Fruit fly (Drosophila melanogaster): ENCODE results near the gene Fer3HCH.

Gene Fer3HCH

DNA sequence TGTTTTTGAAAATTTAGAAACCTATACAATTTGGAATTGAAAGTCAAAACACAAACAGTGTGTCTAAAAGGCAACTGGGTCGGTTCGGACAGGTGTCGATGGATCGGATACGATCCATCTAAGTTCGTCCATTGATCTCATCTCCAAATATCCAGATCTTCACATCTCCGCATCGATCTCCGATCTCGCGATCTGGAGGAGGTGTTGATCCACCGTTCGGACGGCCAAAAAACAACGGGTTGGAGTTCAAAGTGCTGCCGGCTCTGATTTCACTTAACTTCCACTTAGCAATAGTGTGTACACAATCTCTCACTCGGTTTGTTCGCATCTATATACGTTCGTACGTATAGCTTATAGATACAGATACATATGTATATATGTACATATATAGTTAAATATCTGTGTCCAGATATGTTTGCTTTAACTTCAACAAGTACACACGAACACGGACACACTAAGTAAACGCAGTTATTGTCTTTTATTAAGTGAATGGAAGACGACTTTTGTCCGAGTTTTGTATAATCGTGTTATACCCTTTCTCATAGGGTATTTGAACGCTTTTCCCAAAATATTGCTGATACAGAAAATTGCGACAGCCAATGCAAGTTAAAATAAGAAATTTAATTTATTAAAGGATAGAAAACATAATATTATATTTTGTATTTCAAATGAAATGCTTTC is at the start of gene Fer3HCH:
Gene Fer3HCH (minus strand): TSS at position 51 of the 681 bp plus-strand sequence.
- TF ChIP-seq CG9948 (tag; optimal IDR thresholded peaks at IDR 0.05) = no peak
- TF ChIP-seq CG12605 (GFP tag; IDR thresholded peaks at IDR 0.05) = no peak
- peak; percentile 9 for TF ChIP-seq CG15710 (tag; optimal IDR thresholded peaks at IDR 0.05)
- TF ChIP-seq Ets98B (GFP tag; IDR thresholded peaks at IDR 0.05) = peak; percentile 8; the same call in 1 of the 2 replicates
- TF ChIP-seq CG4496 (GFP tag; IDR thresholded peaks at IDR 0.05) = no peak
- no peak for TF ChIP-seq CG10348 (GFP tag; IDR thresholded peaks at IDR 0.05)
- TF ChIP-seq Pif1B (GFP tag; optimal IDR thresholded peaks at IDR 0.05) = no peak
- peak; percentile 21 for TF ChIP-seq CG14655 (GFP tag; optimal IDR thresholded peaks at IDR 0.05)
- TF ChIP-seq CG8301 (tag; optimal IDR thresholded peaks at IDR 0.05) = no peak
- TF ChIP-seq CG13204 (GFP tag; optimal IDR thresholded peaks at IDR 0.05) = no peak
- TF ChIP-seq rn (GFP tag; IDR thresholded peaks at IDR 0.05) = no peak
- TF ChIP-seq D1 (tag; optimal IDR thresholded peaks at IDR 0.05) = no peak
- TF ChIP-seq CG32121 (GFP tag; IDR thresholded peaks at IDR 0.05) = no peak
- TF ChIP-seq Snoo (tag; optimal IDR thresholded peaks at IDR 0.05) = no peak
- TF ChIP-seq CG8159 (tag; optimal IDR thresholded peaks at IDR 0.05) = peak; percentile 26
- no peak for TF ChIP-seq EcR (GFP tag; optimal IDR thresholded peaks at IDR 0.05)
- TF ChIP-seq CG34367 (tag; optimal IDR thresholded peaks at IDR 0.05) = no peak
- no peak for TF ChIP-seq Pif1A (GFP tag; optimal IDR thresholded peaks at IDR 0.05)
- no peak for TF ChIP-seq CG17806 (tag; optimal IDR thresholded peaks at IDR 0.05)
- peak; percentile 39 for TF ChIP-seq gl (tag; optimal IDR thresholded peaks at IDR 0.05)
- TF ChIP-seq fd96Ca (GFP tag; IDR thresholded peaks at IDR 0.05) = no peak

DNA sequence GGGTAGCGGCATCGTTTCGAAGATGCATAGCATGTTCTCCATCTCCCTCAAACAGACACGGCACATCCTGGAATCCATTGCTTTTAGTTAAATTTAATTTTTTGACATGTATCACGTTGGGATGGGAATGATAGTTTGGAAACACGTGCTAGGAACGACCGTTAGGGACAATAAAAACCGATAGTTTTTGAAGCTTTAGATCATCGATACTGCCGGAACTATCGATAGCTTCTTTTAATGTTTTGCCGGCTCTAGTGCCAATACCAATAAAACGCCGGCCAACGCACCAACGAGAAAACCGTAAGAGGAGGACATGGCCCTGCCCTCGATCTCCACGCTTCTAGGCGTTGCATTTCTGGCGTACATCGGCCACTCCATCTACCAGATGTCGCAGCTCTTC is 46.8 kb upstream of the Fer3HCH start, which contains the start of the genes CG4318 and CG4332:
Gene CG4318 (minus strand): TSS at position 142 of the 400 bp plus-strand sequence.
Gene CG4332 (plus strand): TSS at position 256 of the 400 bp plus-strand sequence.
- peak; percentile 2 for TF ChIP-seq EcR (GFP tag; optimal IDR thresholded peaks at IDR 0.05)
- TF ChIP-seq CG13204 (GFP tag; optimal IDR thresholded peaks at IDR 0.05) = no peak

DNA sequence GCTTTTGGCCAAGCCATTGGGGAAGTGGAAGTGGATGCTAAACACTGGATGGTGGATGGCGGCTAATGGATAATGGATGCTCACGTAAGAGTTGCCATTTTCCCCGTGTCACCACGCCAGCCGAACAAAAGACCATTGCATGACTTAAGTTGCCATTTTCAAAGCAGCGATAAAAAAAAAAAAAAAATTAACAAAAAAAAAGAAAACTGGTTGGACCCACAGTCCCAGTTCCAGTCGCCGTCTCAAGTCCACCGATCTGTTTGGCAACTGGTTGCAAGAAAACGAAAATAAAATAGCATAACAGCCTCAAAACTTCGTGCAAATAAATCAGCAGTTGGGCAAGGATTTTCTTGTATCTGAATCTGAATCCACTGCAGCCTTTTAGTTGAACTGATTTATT is 41.1 kb upstream of the Fer3HCH start:
- TF ChIP-seq CG10348 (GFP tag; IDR thresholded peaks at IDR 0.05) (no peak), CG4496 (GFP tag; IDR thresholded peaks at IDR 0.05) (peak; percentile 28; the same call in 1 of the 3 replicates), CG12605 (GFP tag; IDR thresholded peaks at IDR 0.05) (0 out of 2 replicates have a peak, but pooled peaks have one; percentile 34), Ets98B (GFP tag; IDR thresholded peaks at IDR 0.05) (peak; percentile 33; the same call in 1 of the 2 replicates)

- no peak for TF ChIP-seq CG32121 (GFP tag; IDR thresholded peaks at IDR 0.05)
- no peak for TF ChIP-seq Pif1B (GFP tag; optimal IDR thresholded peaks at IDR 0.05)
- TF ChIP-seq D1 (tag; optimal IDR thresholded peaks at IDR 0.05) = no peak
- TF ChIP-seq CG10348 (GFP tag; IDR thresholded peaks at IDR 0.05) = no peak
- no peak for TF ChIP-seq Pif1A (GFP tag; optimal IDR thresholded peaks at IDR 0.05)
- no peak for TF ChIP-seq CG8159 (tag; optimal IDR thresholded peaks at IDR 0.05)
- no peak for TF ChIP-seq EcR (GFP tag; optimal IDR thresholded peaks at IDR 0.05)
- TF ChIP-seq CG4496 (GFP tag; IDR thresholded peaks at IDR 0.05) = no peak
- TF ChIP-seq CG12605 (GFP tag; IDR thresholded peaks at IDR 0.05) = no peak
- TF ChIP-seq Ets98B (GFP tag; IDR thresholded peaks at IDR 0.05) = no peak
These were observed 37.9 kb upstream of the Fer3HCH start for dm6 chrX:13145858-13146257.

dm6 chrX:13143100-13143499 is 35.1 kb upstream of the Fer3HCH start:
- TF ChIP-seq Pif1B (GFP tag; optimal IDR thresholded peaks at IDR 0.05) (peak; percentile 79), CG9948 (tag; optimal IDR thresholded peaks at IDR 0.05) (peak; percentile 78), Pif1A (GFP tag; optimal IDR thresholded peaks at IDR 0.05) (peak; percentile 79), CG10348 (GFP tag; IDR thresholded peaks at IDR 0.05) (peak; percentile 36; the same call in 1 of the 2 replicates), CG8301 (tag; optimal IDR thresholded peaks at IDR 0.05) (peak; percentile 78), CG32121 (GFP tag; IDR thresholded peaks at IDR 0.05) (peak; percentile 88), Snoo (tag; optimal IDR thresholded peaks at IDR 0.05) (peak; percentile 66), CG15710 (tag; optimal IDR thresholded peaks at IDR 0.05) (peak; percentile 74), CG13204 (GFP tag; optimal IDR thresholded peaks at IDR 0.05) (peak; percentile 21), EcR (GFP tag; optimal IDR thresholded peaks at IDR 0.05) (no peak), gl (tag; optimal IDR thresholded peaks at IDR 0.05) (peak; percentile 8), CG34367 (tag; optimal IDR thresholded peaks at IDR 0.05) (peak; percentile 68), CG12605 (GFP tag; IDR thresholded peaks at IDR 0.05) (peak; percentile 85), CG4496 (GFP tag; IDR thresholded peaks at IDR 0.05) (peak; percentile 90), fd96Ca (GFP tag; IDR thresholded peaks at IDR 0.05) (peak; percentile 79), CG14655 (GFP tag; optimal IDR thresholded peaks at IDR 0.05) (peak; percentile 80), rn (GFP tag; IDR thresholded peaks at IDR 0.05) (0 out of 2 replicates have a peak, but pooled peaks have one; percentile 30), CG8159 (tag; optimal IDR thresholded peaks at IDR 0.05) (peak; percentile 76), D1 (tag; optimal IDR thresholded peaks at IDR 0.05) (peak; percentile 62), CG17806 (tag; optimal IDR thresholded peaks at IDR 0.05) (peak; percentile 80), Ets98B (GFP tag; IDR thresholded peaks at IDR 0.05) (peak; percentile 85)

- TF ChIP-seq Ets98B (GFP tag; IDR thresholded peaks at IDR 0.05) (peak; percentile 39; the same call in 1 of the 2 replicates), D1 (tag; optimal IDR thresholded peaks at IDR 0.05) (no peak), CG4496 (GFP tag; IDR thresholded peaks at IDR 0.05) (peak; percentile 45; the same call in 1 of the 3 replicates), CG14655 (GFP tag; optimal IDR thresholded peaks at IDR 0.05) (peak; percentile 52), CG8301 (tag; optimal IDR thresholded peaks at IDR 0.05) (peak; percentile 47), CG17806 (tag; optimal IDR thresholded peaks at IDR 0.05) (no peak)
These were observed 30.9 kb upstream of the Fer3HCH start, which contains the start of gene CG32645 for dm6 chrX:13138887-13139286. TSS of gene CG32645 (plus strand) at chrX:13139199.

Data from whole organism, pupa.